Worm (Caenorhabditis elegans): Measurements from ENCODE around the gene pid-5.

ce11 chrV:4194587-4195211 is 19.0 kb downstream of the pid-5 start, which contains the start of gene Y45G5AM.9:
- TF ChIP-seq ama-1 (optimal IDR thresholded peaks at IDR 0.05) = peak; percentile 9
- TF ChIP-seq saeg-2 (GFP tag; IDR thresholded peaks at IDR 0.05) = no peak
- no peak for TF ChIP-seq zag-1 (tag; optimal IDR thresholded peaks at IDR 0.05)

All from whole organism, L4 larva.